Worm (Caenorhabditis elegans) whole organism, late embryonic: Measurements from ENCODE around the gene F29C12.6.
"Not testable (repeated sequence)": the region's sequence is repeated elsewhere in the genome, so short reads cannot be mapped to it uniquely, and the experiment has no call there.

Experiments
- C38D4.7 ChIP-seq: fragments of 200-800 bp; sonication (Bioruptor generic); optimal IDR thresholded peaks from 2 replicates; lab custom pipeline; 2018; ENCODE audit warnings: mild to moderate bottlenecking, missing genetic modification characterization, moderate library complexity, missing compliant biosample characterization
- F13H6.1 ChIP-seq: sonication (generic microtip); optimal IDR thresholded peaks from 2 replicates; lab custom pipeline; 2016; ENCODE audit warnings: missing genetic modification characterization, missing compliant biosample characterization
- K02D7.2 ChIP-seq: sonication (generic microtip); optimal IDR thresholded peaks from 2 replicates; lab custom pipeline; 2017; ENCODE audit warnings: mild to moderate bottlenecking, missing genetic modification characterization, missing compliant biosample characterization
- Y22D7AL.16 ChIP-seq: sonication (generic microtip); optimal IDR thresholded peaks from 2 replicates; lab custom pipeline; 2016; ENCODE audit warnings: missing genetic modification characterization, missing compliant biosample characterization
- ahr-1 ChIP-seq: sonication (generic microtip); optimal IDR thresholded peaks from 2 replicates; lab custom pipeline; 2016; ENCODE audit warnings: missing genetic modification characterization, missing compliant biosample characterization
- ama-1 ChIP-seq: fragments of 150-350 bp; optimal IDR thresholded peaks from 2 replicates; lab custom pipeline; 2014
- ceh-31 ChIP-seq: sonication (generic microtip); optimal IDR thresholded peaks from 2 replicates; lab custom pipeline; 2016; ENCODE audit warnings: missing genetic modification characterization, missing compliant biosample characterization
- ceh-34 ChIP-seq: sonication (generic microtip); optimal IDR thresholded peaks from 2 replicates; lab custom pipeline; 2016; ENCODE audit warnings: mild to moderate bottlenecking, missing genetic modification characterization, missing compliant biosample characterization
- ceh-45 ChIP-seq: fragments of 200-800 bp; sonication (Bioruptor generic); IDR thresholded peaks from 2 replicates; pipeline ENCODE4 v1.3.6; 2022; ENCODE audit warnings: missing genetic modification reagents, missing genetic modification characterization, missing compliant biosample characterization
- ceh-48 ChIP-seq: sonication (generic microtip); optimal IDR thresholded peaks from 2 replicates; lab custom pipeline; 2016; ENCODE audit warnings: missing genetic modification characterization, inconsistent platforms, missing compliant biosample characterization
- ceh-6 ChIP-seq: fragments of 200-800 bp; sonication (Bioruptor generic); optimal IDR thresholded peaks from 2 replicates; lab custom pipeline; 2018; ENCODE audit warnings: mild to moderate bottlenecking, missing genetic modification characterization, missing compliant biosample characterization
- che-1 ChIP-seq: sonication (generic microtip); optimal IDR thresholded peaks from 2 replicates; lab custom pipeline; 2016; ENCODE audit warnings: mild to moderate bottlenecking, missing genetic modification characterization, missing compliant biosample characterization
- dve-1 ChIP-seq: sonication (generic microtip); optimal IDR thresholded peaks from 2 replicates; lab custom pipeline; 2017; ENCODE audit warnings: antibody characterized with exemption, mild to moderate bottlenecking, missing genetic modification characterization, missing compliant biosample characterization
- elt-4 ChIP-seq: sonication (generic microtip); optimal IDR thresholded peaks from 2 replicates; lab custom pipeline; 2016; ENCODE audit warnings: missing genetic modification characterization, missing compliant biosample characterization
- ets-4 ChIP-seq: sonication (generic microtip); optimal IDR thresholded peaks from 2 replicates; lab custom pipeline; 2016; ENCODE audit warnings: missing genetic modification characterization, missing compliant biosample characterization
- eyg-1 ChIP-seq: sonication (generic microtip); optimal IDR thresholded peaks from 2 replicates; lab custom pipeline; 2016; ENCODE audit warnings: missing genotype, missing genetic modification characterization, missing compliant biosample characterization
- fax-1 ChIP-seq: sonication (generic microtip); optimal IDR thresholded peaks from 2 replicates; lab custom pipeline; 2016; ENCODE audit warnings: missing genotype, missing genetic modification characterization, missing compliant biosample characterization
- fkh-10 ChIP-seq: fragments of 150-350 bp; optimal IDR thresholded peaks from 2 replicates; lab custom pipeline; 2014; ENCODE audit warnings: missing biosample characterization, missing genetic modification reagents, missing genetic modification characterization
- fkh-6 ChIP-seq: sonication (generic microtip); optimal IDR thresholded peaks from 2 replicates; lab custom pipeline; 2016; ENCODE audit warnings: missing genetic modification characterization, missing compliant biosample characterization
- hlh-30 ChIP-seq: sonication (generic microtip); optimal IDR thresholded peaks from 2 replicates; lab custom pipeline; 2017; ENCODE audit warnings: antibody characterized with exemption, missing genetic modification characterization, missing compliant biosample characterization; ENCODE audit not compliant: insufficient read depth
- lim-6 ChIP-seq: sonication (generic microtip); optimal IDR thresholded peaks from 2 replicates; lab custom pipeline; 2016; ENCODE audit warnings: missing genetic modification characterization, missing compliant biosample characterization
- lin-11 ChIP-seq: fragments of 200-800 bp; sonication (Bioruptor generic); optimal IDR thresholded peaks from 2 replicates; lab custom pipeline; 2018; ENCODE audit warnings: mild to moderate bottlenecking, missing genetic modification characterization, missing compliant biosample characterization
- madf-2 ChIP-seq: sonication (generic microtip); optimal IDR thresholded peaks from 2 replicates; lab custom pipeline; 2017; ENCODE audit warnings: missing genetic modification characterization, missing compliant biosample characterization
- nfya-1 ChIP-seq: sonication (generic microtip); optimal IDR thresholded peaks from 2 replicates; lab custom pipeline; 2017; ENCODE audit warnings: missing genetic modification characterization, mild to moderate bottlenecking, missing compliant biosample characterization, antibody characterized with exemption, moderate library complexity
- nhr-11 ChIP-seq: fragments of 150-350 bp; optimal IDR thresholded peaks from 2 replicates; lab custom pipeline; 2014; ENCODE audit warnings: missing biosample characterization, missing genetic modification characterization
- nhr-232 ChIP-seq: sonication (generic microtip); optimal IDR thresholded peaks from 2 replicates; lab custom pipeline; 2016; ENCODE audit warnings: missing genetic modification characterization, missing compliant biosample characterization
- npax-4 ChIP-seq: sonication (generic microtip); optimal IDR thresholded peaks from 2 replicates; lab custom pipeline; 2016; ENCODE audit warnings: missing genetic modification characterization, missing compliant biosample characterization
- odd-2 ChIP-seq: sonication (generic microtip); optimal IDR thresholded peaks from 2 replicates; lab custom pipeline; 2017; ENCODE audit warnings: antibody characterized with exemption, mild to moderate bottlenecking, missing genetic modification characterization, missing compliant biosample characterization
- pag-3 ChIP-seq: sonication (generic microtip); optimal IDR thresholded peaks from 2 replicates; lab custom pipeline; 2016; ENCODE audit warnings: missing compliant biosample characterization, missing genetic modification characterization, borderline replicate concordance
- pha-4 ChIP-seq: fragments of 150-350 bp; optimal IDR thresholded peaks from 2 replicates; lab custom pipeline; 2018; ENCODE audit warnings: missing biosample characterization, missing genetic modification reagents, missing genetic modification characterization
- ref-2 ChIP-seq: sonication (generic microtip); optimal IDR thresholded peaks from 2 replicates; lab custom pipeline; 2016; ENCODE audit warnings: missing genetic modification characterization, missing compliant biosample characterization
- rnt-1 ChIP-seq: sonication (generic microtip); optimal IDR thresholded peaks from 2 replicates; lab custom pipeline; 2016; ENCODE audit warnings: missing genetic modification characterization, missing compliant biosample characterization
- sdc-2 ChIP-seq: sonication (generic microtip); optimal IDR thresholded peaks from 2 replicates; lab custom pipeline; 2016; ENCODE audit warnings: missing genotype, missing genetic modification characterization, missing compliant biosample characterization
- sox-2 ChIP-seq: fragments of 200-800 bp; sonication (Bioruptor generic); IDR thresholded peaks from 2 replicates; pipeline ENCODE4 v1.3.6; 2022; ENCODE audit warnings: missing genetic modification reagents, missing genetic modification characterization, missing compliant biosample characterization
- syd-9 ChIP-seq: sonication (generic microtip); optimal IDR thresholded peaks from 2 replicates; lab custom pipeline; 2016; ENCODE audit warnings: mild to moderate bottlenecking, missing genetic modification characterization, moderate library complexity, missing compliant biosample characterization
- unc-3 ChIP-seq, 2 experiments: fragments of 200-800 bp in 1 of 2; sonication (Bioruptor generic) in 1 of 2; sonication (generic microtip) in 1 of 2; conservative IDR thresholded peaks in 1 of 2; optimal IDR thresholded peaks in 1 of 2; 2 replicates each; pipeline versions ENCODE4 v1.3.6 to Lab custom; 2016 to 2022; ENCODE audit warnings: missing compliant biosample characterization in 2 of 2, missing genetic modification characterization in 2 of 2, missing genetic modification reagents in 1 of 2
- unc-42 ChIP-seq: sonication (generic microtip); optimal IDR thresholded peaks from 2 replicates; lab custom pipeline; 2016; ENCODE audit warnings: missing genotype, missing genetic modification characterization, missing compliant biosample characterization
- unc-55 ChIP-seq: sonication (generic microtip); optimal IDR thresholded peaks from 2 replicates; lab custom pipeline; 2017; ENCODE audit warnings: missing biosample characterization, missing genetic modification reagents, missing genetic modification characterization
- zip-5 ChIP-seq: sonication (generic microtip); optimal IDR thresholded peaks from 2 replicates; lab custom pipeline; 2016; ENCODE audit warnings: missing genetic modification characterization, missing compliant biosample characterization

Gene F29C12.6

ce11 chrII:13129602-13130001 is at the start of gene F29C12.6:
Gene F29C12.6, plus strand, starts transcription at chrII:13129902.
- TF ChIP-seq ceh-45 (no peak), ets-4 (tag; lab: Kevin White, UChicago) (no peak), unc-42 (tag; lab: Kevin White, UChicago) (no peak), F13H6.1 (tag; lab: Kevin White, UChicago) (no peak)

ce11 chrII:13080607-13081006 is 49.1 kb upstream of the F29C12.6 start, which contains the start of gene Y81G3A.2:
Gene Y81G3A.2, plus strand, starts transcription at chrII:13080907.
- not testable (repeated sequence) for TF ChIP-seq odd-2 (tag; lab: Kevin White, UChicago); ama-1 (lab: Kevin White, UChicago); pha-4 (tag; lab: Kevin White, UChicago)

ce11 chrII:13082403-13082802 is 47.3 kb upstream of the F29C12.6 start, which contains the start of gene Y81G3A.6:
Gene Y81G3A.6, minus strand, starts transcription at chrII:13082503.
- not testable (repeated sequence) for TF ChIP-seq che-1 (tag; lab: Kevin White, UChicago); fkh-6 (tag; lab: Kevin White, UChicago); ahr-1

ce11 chrII:13083752-13084214 is 45.9 kb upstream of the F29C12.6 start, which contains the start of the genes Y81G3A.1 and gcn-2:
Gene Y81G3A.1, minus strand, starts transcription at chrII:13083926.
Gene gcn-2, plus strand, starts transcription at chrII:13084164.
- TF ChIP-seq sdc-2 (tag; lab: Kevin White, UChicago) (no peak), syd-9 (tag; lab: Kevin White, UChicago) (no peak), nfya-1 (tag; lab: Kevin White, UChicago) (peak; percentile 17), unc-42 (tag; lab: Kevin White, UChicago) (peak; percentile 13)

ce11 chrII:13085951-13086350 is 43.8 kb upstream of the F29C12.6 start:
- TF ChIP-seq che-1 (tag; lab: Kevin White, UChicago) = no peak
- TF ChIP-seq nfya-1 (tag; lab: Kevin White, UChicago) = no peak
- no peak for TF ChIP-seq dve-1
- TF ChIP-seq unc-55 (GFP tag; lab: Kevin White, UChicago) = no peak
- no peak for TF ChIP-seq lim-6
- TF ChIP-seq fkh-10 (GFP tag; lab: Kevin White, UChicago) = no peak
- TF ChIP-seq lin-11 (tag; lab: Kevin White, UChicago) = no peak
- no peak for TF ChIP-seq ref-2 (tag; lab: Kevin White, UChicago)
- no peak for TF ChIP-seq C38D4.7 (GFP tag; lab: Kevin White, UChicago)
- TF ChIP-seq K02D7.2 (tag; lab: Kevin White, UChicago) = no peak
- TF ChIP-seq ama-1 (lab: Kevin White, UChicago) = no peak
- no peak for TF ChIP-seq ceh-45
- TF ChIP-seq eyg-1 = no peak
- TF ChIP-seq fax-1 = no peak
- TF ChIP-seq npax-4 = no peak
- no peak for TF ChIP-seq hlh-30 (tag; lab: Kevin White, UChicago)
- no peak for TF ChIP-seq rnt-1 (tag; lab: Kevin White, UChicago)
- no peak for TF ChIP-seq odd-2 (tag; lab: Kevin White, UChicago)
- TF ChIP-seq zip-5 = no peak
- no peak for TF ChIP-seq nhr-11 (tag; lab: Kevin White, UChicago)

- TF ChIP-seq sox-2 (GFP tag; lab: Robert Waterston, UW) = no peak
- no peak for TF ChIP-seq C38D4.7 (GFP tag; lab: Kevin White, UChicago)
- TF ChIP-seq npax-4 = no peak
- TF ChIP-seq F13H6.1 (tag; lab: Kevin White, UChicago) = no peak
- TF ChIP-seq nhr-11 (tag; lab: Kevin White, UChicago) = no peak
- no peak for TF ChIP-seq ceh-6 (GFP tag; lab: Kevin White, UChicago)
- TF ChIP-seq madf-2 = no peak
- no peak for TF ChIP-seq Y22D7AL.16 (tag; lab: Kevin White, UChicago)
- TF ChIP-seq odd-2 (tag; lab: Kevin White, UChicago) = no peak
- TF ChIP-seq unc-55 (GFP tag; lab: Kevin White, UChicago) = no peak
- no peak for TF ChIP-seq syd-9 (tag; lab: Kevin White, UChicago)
- no peak for TF ChIP-seq ceh-31 (tag; lab: Kevin White, UChicago)
- TF ChIP-seq unc-3 (GFP tag; conservative IDR thresholded peaks at IDR 0.05; lab: Robert Waterston, UW) = no peak
- TF ChIP-seq unc-3 (tag; optimal IDR thresholded peaks at IDR 0.05; lab: Kevin White, UChicago) = no peak
- TF ChIP-seq nfya-1 (tag; lab: Kevin White, UChicago) = no peak
- TF ChIP-seq ceh-34 = no peak
- no peak for TF ChIP-seq ceh-48 (tag; lab: Kevin White, UChicago)
- TF ChIP-seq nhr-232 (tag; lab: Kevin White, UChicago) = no peak
- no peak for TF ChIP-seq pag-3 (tag; lab: Kevin White, UChicago)
- no peak for TF ChIP-seq elt-4 (tag; lab: Kevin White, UChicago)
- no peak for TF ChIP-seq unc-42 (tag; lab: Kevin White, UChicago)
These were observed 38.6 kb upstream of the F29C12.6 start, which contains the start of gene Y81G3A.4 for ce11 chrII:13091123-13091522. Gene Y81G3A.4, plus strand, starts transcription at chrII:13091423.
